Fruit fly (Drosophila melanogaster): ENCODE results near the gene Fst.

dm6 chr3R:9628607-9629006 is 17.3 kb downstream of the Fst start:
- TF ChIP-seq cic (GFP tag; optimal IDR thresholded peaks at IDR 0.05) (no peak), CG12768 (GFP tag; optimal IDR thresholded peaks at IDR 0.05) (no peak), CG1620 (GFP tag; optimal IDR thresholded peaks at IDR 0.05) (no peak), kay (GFP tag; ENCODE audit: borderline replicate concordance) (no peak), Hr96 (GFP tag; optimal IDR thresholded peaks at IDR 0.05) (no peak), CG7101 (tag; optimal IDR thresholded peaks at IDR 0.05) (no peak), Mnt (GFP tag; optimal IDR thresholded peaks at IDR 0.05) (peak; percentile 88), tj (GFP tag; optimal IDR thresholded peaks at IDR 0.05) (no peak)

All from whole organism, adult.